Fruit fly (Drosophila melanogaster) whole organism, embryonic: ENCODE results near the gene ATPsynepsilonL.

Experiments
- Ada2b ChIP-seq: fragments of 200-800 bp; sonication (Bioruptor generic); IDR thresholded peaks from 2 replicates; pipeline ENCODE4 v1.3.6; 2022; ENCODE audit warnings: missing biosample characterization, missing genetic modification characterization
- B-H1 ChIP-seq: fragments of 200-800 bp; sonication (Bioruptor generic); IDR thresholded peaks from 3 replicates; pipeline ENCODE4 v1.3.6; 2022; ENCODE audit warnings: missing biosample characterization, missing genetic modification characterization
- CG10267 ChIP-seq: fragments of 200-800 bp; sonication (Bioruptor generic); optimal IDR thresholded peaks from 2 replicates; lab custom pipeline; 2018; ENCODE audit warnings: missing biosample characterization, mild to moderate bottlenecking, missing genetic modification characterization, moderate library complexity
- CG11695 ChIP-seq: fragments of 200-800 bp; sonication (Bioruptor generic); IDR thresholded peaks from 3 replicates; pipeline ENCODE4 v1.3.6; 2022; ENCODE audit warnings: missing biosample characterization, missing genetic modification characterization
- CG12155 ChIP-seq: fragments of 200-800 bp; sonication (Bioruptor generic); optimal IDR thresholded peaks from 3 replicates; lab custom pipeline; 2016; ENCODE audit warnings: missing biosample characterization, missing genetic modification characterization
- CG12219 ChIP-seq: fragments of 200-800 bp; sonication (Bioruptor generic); optimal IDR thresholded peaks from 3 replicates; lab custom pipeline; 2018; ENCODE audit warnings: missing biosample characterization, mild to moderate bottlenecking, missing genetic modification characterization
- CG14710 ChIP-seq: fragments of 200-800 bp; sonication (Bioruptor generic); optimal IDR thresholded peaks from 3 replicates; lab custom pipeline; 2019; ENCODE audit warnings: missing biosample characterization, mild to moderate bottlenecking, missing genetic modification characterization, moderate library complexity
- CG15011 ChIP-seq: fragments of 200-800 bp; sonication (Bioruptor generic); optimal IDR thresholded peaks from 3 replicates; lab custom pipeline; 2018; ENCODE audit warnings: missing biosample characterization, mild to moderate bottlenecking, missing genetic modification characterization
- CG15696 ChIP-seq: fragments of 200-800 bp; sonication (Bioruptor generic); optimal IDR thresholded peaks from 2 replicates; lab custom pipeline; 2019; ENCODE audit warnings: missing biosample characterization, mild to moderate bottlenecking, missing genetic modification characterization, moderate library complexity
- CG16779 ChIP-seq: fragments of 200-800 bp; sonication (Bioruptor generic); IDR thresholded peaks from 2 replicates; pipeline ENCODE4 v1.3.6; 2022; ENCODE audit warnings: missing biosample characterization, missing genetic modification characterization
- CG16863 ChIP-seq: fragments of 200-800 bp; sonication (Bioruptor generic); optimal IDR thresholded peaks from 3 replicates; lab custom pipeline; 2016; ENCODE audit warnings: missing biosample characterization, missing genetic modification characterization
- CG17328 ChIP-seq: fragments of 200-800 bp; sonication (Bioruptor generic); IDR thresholded peaks from 2 replicates; pipeline ENCODE4 v1.3.6; 2022; ENCODE audit warnings: missing biosample characterization, missing genetic modification characterization
- CG18764 ChIP-seq: fragments of 200-800 bp; sonication (Bioruptor generic); optimal IDR thresholded peaks from 3 replicates; lab custom pipeline; 2016; ENCODE audit warnings: missing biosample characterization, missing genetic modification characterization
- CG2712 ChIP-seq: fragments of 200-800 bp; optimal IDR thresholded peaks from 3 replicates; lab custom pipeline; 2019; ENCODE audit warnings: missing biosample characterization, mild to moderate bottlenecking, missing genetic modification characterization, moderate library complexity
- CG5180 ChIP-seq: fragments of 200-800 bp; sonication (Bioruptor generic); optimal IDR thresholded peaks from 3 replicates; lab custom pipeline; 2017; ENCODE audit warnings: missing biosample characterization, missing genetic modification characterization, mild to moderate bottlenecking, moderate library complexity, missing genetic modification reagents
- CG7357 ChIP-seq: fragments of 200-800 bp; sonication (Bioruptor generic); IDR thresholded peaks from 3 replicates; pipeline ENCODE4 v1.3.6; 2022; ENCODE audit warnings: missing biosample characterization, missing genetic modification characterization
- CG8290 ChIP-seq, 3 experiments: fragments of 200-800 bp; sonication (Bioruptor generic); optimal IDR thresholded peaks; 2 replicates each; lab custom pipeline; 2016 to 2019; ENCODE audit warnings: missing biosample characterization in 3 of 3, missing genetic modification characterization in 3 of 3, mild to moderate bottlenecking in 2 of 3, moderate library complexity in 1 of 3
- CG8924 ChIP-seq: fragments of 200-800 bp; optimal IDR thresholded peaks from 3 replicates; lab custom pipeline; 2019; ENCODE audit warnings: missing biosample characterization, mild to moderate bottlenecking, missing genetic modification characterization, moderate library complexity
- CG9437 ChIP-seq: fragments of 200-800 bp; sonication (Bioruptor generic); optimal IDR thresholded peaks from 2 replicates; lab custom pipeline; 2018; ENCODE audit warnings: missing biosample characterization, mild to moderate bottlenecking, missing genetic modification characterization
- CTCF ChIP-seq: fragments of 200-800 bp; sonication (Bioruptor generic); optimal IDR thresholded peaks from 2 replicates; lab custom pipeline; 2017; ENCODE audit warnings: missing biosample characterization, mild to moderate bottlenecking, missing genetic modification characterization, moderate library complexity
- Chrac-16 ChIP-seq: fragments of 200-800 bp; sonication (Bioruptor generic); optimal IDR thresholded peaks from 3 replicates; lab custom pipeline; 2016; ENCODE audit warnings: missing biosample characterization, missing genetic modification characterization
- D19B ChIP-seq: fragments of 200-800 bp; sonication (Bioruptor generic); optimal IDR thresholded peaks from 2 replicates; lab custom pipeline; 2017; ENCODE audit warnings: missing biosample characterization, mild to moderate bottlenecking, missing genetic modification characterization
- Deaf1 ChIP-seq: fragments of 200-800 bp; optimal IDR thresholded peaks from 3 replicates; lab custom pipeline; 2019; ENCODE audit warnings: missing biosample characterization, mild to moderate bottlenecking, missing genetic modification characterization, moderate library complexity
- Dfd ChIP-seq, 2 experiments: fragments of >200 bp; optimal IDR thresholded peaks; 2 replicates each; lab custom pipeline; 2017; ENCODE audit warnings: missing biosample characterization in 2 of 2, missing genetic modification characterization in 2 of 2
- Eip74EF ChIP-seq, 2 experiments: fragments of 200-800 bp in 1 of 2; fragments of >200 bp in 1 of 2; sonication (Bioruptor generic) in 1 of 2; optimal IDR thresholded peaks; 2 replicates each; lab custom pipeline; 2017 to 2019; ENCODE audit warnings: missing biosample characterization in 2 of 2, missing genetic modification characterization in 2 of 2, mild to moderate bottlenecking in 1 of 2, moderate library complexity in 1 of 2
- HHEX ChIP-seq: fragments of 200-800 bp; sonication (Bioruptor generic); optimal IDR thresholded peaks from 3 replicates; lab custom pipeline; 2017; ENCODE audit warnings: missing biosample characterization, mild to moderate bottlenecking, missing genetic modification characterization, missing genetic modification reagents
- HLH3B ChIP-seq: fragments of 200-800 bp; sonication (Bioruptor generic); IDR thresholded peaks from 2 replicates; pipeline ENCODE4 v1.3.6; 2022; ENCODE audit warnings: missing biosample characterization, missing genetic modification characterization
- Hmr ChIP-seq: fragments of 200-800 bp; sonication (Bioruptor generic); optimal IDR thresholded peaks from 3 replicates; lab custom pipeline; 2017; ENCODE audit warnings: mild to moderate bottlenecking, missing biosample characterization, missing genetic modification reagents, missing genetic modification characterization
- Lhr ChIP-seq: fragments of 200-800 bp; sonication (Bioruptor generic); optimal IDR thresholded peaks from 3 replicates; lab custom pipeline; 2017; ENCODE audit warnings: mild to moderate bottlenecking, missing biosample characterization, missing genetic modification reagents, missing genetic modification characterization
- Nf-YB ChIP-seq: fragments of 200-800 bp; sonication (Bioruptor generic); optimal IDR thresholded peaks from 3 replicates; lab custom pipeline; 2019; ENCODE audit warnings: missing biosample characterization, mild to moderate bottlenecking, missing genetic modification characterization, moderate library complexity
- Opbp ChIP-seq: fragments of 200-800 bp; sonication (Bioruptor generic); IDR thresholded peaks from 3 replicates; pipeline ENCODE4 v1.3.6; 2022; ENCODE audit warnings: missing biosample characterization, missing genetic modification characterization; ENCODE audit not compliant: partially characterized antibody
- Ravus ChIP-seq: fragments of 200-800 bp; sonication (Bioruptor generic); IDR thresholded peaks from 2 replicates; pipeline ENCODE4 v1.3.6; 2022; ENCODE audit warnings: missing biosample characterization, missing genetic modification characterization
- Sox100B ChIP-seq: fragments of 200-800 bp; sonication (Bioruptor generic); optimal IDR thresholded peaks from 3 replicates; lab custom pipeline; 2018; ENCODE audit warnings: missing biosample characterization, mild to moderate bottlenecking, missing genetic modification characterization
- Stat92E ChIP-seq, 3 experiments: fragments of >200 bp in 2 of 3; fragments of 200-800 bp in 1 of 3; sonication (Bioruptor generic) in 1 of 3; optimal IDR thresholded peaks; 2 replicates each; lab custom pipeline; 2017 to 2019; ENCODE audit warnings: missing biosample characterization in 3 of 3, missing genetic modification characterization in 3 of 3, mild to moderate bottlenecking in 1 of 3, moderate library complexity in 1 of 3
- chif ChIP-seq, 2 experiments: fragments of 200-800 bp; sonication (Bioruptor generic); optimal IDR thresholded peaks; 3 replicates each; lab custom pipeline; 2016; ENCODE audit warnings: missing biosample characterization in 2 of 2, missing genetic modification characterization in 2 of 2
- chm ChIP-seq: fragments of 200-800 bp; sonication (Bioruptor generic); IDR thresholded peaks from 2 replicates; pipeline ENCODE4 v1.3.6; 2022; ENCODE audit warnings: missing biosample characterization, missing genetic modification characterization
- crc ChIP-seq: fragments of 200-800 bp; sonication (Bioruptor generic); optimal IDR thresholded peaks from 2 replicates; lab custom pipeline; 2016; ENCODE audit warnings: missing biosample characterization, missing genetic modification characterization
- gem ChIP-seq: fragments of 200-800 bp; sonication (Bioruptor generic); optimal IDR thresholded peaks from 2 replicates; lab custom pipeline; 2019; ENCODE audit warnings: missing biosample characterization, mild to moderate bottlenecking, missing genetic modification characterization, moderate library complexity
- gro ChIP-seq: fragments of 200-800 bp; sonication (Bioruptor generic); optimal IDR thresholded peaks from 2 replicates; lab custom pipeline; 2016; ENCODE audit warnings: missing biosample characterization, missing genetic modification characterization
- jigr1 ChIP-seq: fragments of 200-800 bp; sonication (Bioruptor generic); IDR thresholded peaks from 3 replicates; pipeline ENCODE4 v1.3.6; 2022; ENCODE audit warnings: missing biosample characterization, missing genetic modification characterization
- lilli ChIP-seq: fragments of 200-800 bp; sonication (Bioruptor generic); optimal IDR thresholded peaks from 3 replicates; lab custom pipeline; 2016; ENCODE audit warnings: missing biosample characterization, missing genetic modification characterization
- mirr ChIP-seq: fragments of 200-800 bp; sonication (Bioruptor generic); optimal IDR thresholded peaks from 3 replicates; lab custom pipeline; 2018; ENCODE audit warnings: missing biosample characterization, mild to moderate bottlenecking, missing genetic modification characterization
- pho ChIP-seq: fragments of 200-800 bp; sonication (Bioruptor generic); optimal IDR thresholded peaks from 2 replicates; lab custom pipeline; 2016; ENCODE audit warnings: missing biosample characterization, missing genetic modification characterization
- prd ChIP-seq, 3 experiments: fragments of >200 bp in 2 of 3; fragments of 200-800 bp in 1 of 3; sonication (Bioruptor generic) in 1 of 3; optimal IDR thresholded peaks in 2 of 3; IDR thresholded peaks in 1 of 3; 2 replicates in 2 of 3; 3 replicates in 1 of 3; pipeline versions ENCODE4 v1.3.6 to Lab custom; 2017 to 2022; ENCODE audit warnings: missing biosample characterization in 1 of 3, missing genetic modification characterization in 1 of 3
- ranshi ChIP-seq: fragments of 200-800 bp; sonication (Bioruptor generic); IDR thresholded peaks from 2 replicates; pipeline ENCODE4 v1.3.6; 2022; ENCODE audit warnings: missing biosample characterization, missing genetic modification characterization
- slbo ChIP-seq: fragments of 200-800 bp; sonication (Bioruptor generic); IDR thresholded peaks from 2 replicates; pipeline ENCODE4 v1.3.6; 2022; ENCODE audit warnings: missing biosample characterization, missing genetic modification characterization
- sqz ChIP-seq: fragments of 200-800 bp; sonication (Bioruptor generic); optimal IDR thresholded peaks from 3 replicates; lab custom pipeline; 2018; ENCODE audit warnings: missing biosample characterization, mild to moderate bottlenecking, missing genetic modification characterization
- tap ChIP-seq: fragments of 200-800 bp; optimal IDR thresholded peaks from 3 replicates; lab custom pipeline; 2019; ENCODE audit warnings: missing biosample characterization, mild to moderate bottlenecking, missing genetic modification characterization, moderate library complexity
- tio ChIP-seq: fragments of 200-800 bp; sonication (Bioruptor generic); optimal IDR thresholded peaks from 2 replicates; lab custom pipeline; 2017; ENCODE audit warnings: missing biosample characterization, missing genetic modification characterization, inconsistent platforms
- vvl ChIP-seq: fragments of 200-800 bp; sonication (Bioruptor generic); IDR thresholded peaks from 2 replicates; pipeline ENCODE4 v1.3.6; 2022; ENCODE audit warnings: missing biosample characterization, missing genetic modification characterization

Gene ATPsynepsilonL

DNA sequence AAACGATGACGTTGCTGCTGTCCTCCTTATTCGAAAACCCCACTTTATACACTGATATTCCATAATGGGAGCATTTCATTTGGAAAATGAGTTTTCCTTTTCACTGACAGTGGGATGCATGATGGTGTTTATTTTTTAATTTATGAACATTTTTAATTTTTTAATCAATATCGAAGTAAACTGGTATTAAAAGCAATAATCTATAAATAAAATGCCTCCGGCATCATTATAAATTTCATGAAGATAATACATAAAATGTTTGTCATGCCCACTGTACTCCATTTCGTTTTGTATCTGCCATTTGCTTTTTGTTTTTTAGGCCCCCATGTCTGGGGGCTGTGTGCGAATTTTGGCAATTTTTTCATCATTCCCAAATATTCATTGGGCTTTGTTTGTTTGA lies 8.5 kb downstream of the ATPsynepsilonL start (continued):
- TF ChIP-seq Chrac-16 (GFP tag; lab: Kevin White, UChicago) (peak; percentile 28), CG15011 (peak; percentile 37), Nf-YB (peak; percentile 24), CG18764 (GFP tag; lab: Kevin White, UChicago) (peak; percentile 43), CG10267 (tag; lab: Kevin White, UChicago) (peak; percentile 52), pho (peak; percentile 6), CG12219 (GFP tag; lab: Kevin White, UChicago) (peak; percentile 21), CG2712 (tag; lab: Kevin White, UChicago) (peak; percentile 74), CG8924 (tag; lab: Kevin White, UChicago) (peak; percentile 71), Hmr (GFP tag; lab: Kevin White, UChicago) (peak; percentile 76), CG12155 (GFP tag; lab: Kevin White, UChicago) (peak; percentile 47), sqz (GFP tag; lab: Kevin White, UChicago) (peak; percentile 5), Eip74EF (GFP tag; optimal IDR thresholded peaks at IDR 0.05; lab: Kevin White, UChicago) (peak in 1 of 2 experiments; percentile 9), CG5180 (GFP tag; lab: Kevin White, UChicago) (peak; percentile 11), Lhr (GFP tag; lab: Kevin White, UChicago) (no peak), CG7357 (GFP tag; lab: Robert Waterston, UW) (0 out of 3 replicates have a peak, but pooled peaks have one; percentile 53), lilli (GFP tag; lab: Kevin White, UChicago) (peak; percentile 51), Deaf1 (tag; lab: Kevin White, UChicago) (peak; percentile 42), Ada2b (GFP tag; lab: Robert Waterston, UW) (peak; percentile 50; the same call in 1 of the 2 replicates), CG9437 (GFP tag; lab: Kevin White, UChicago) (peak; percentile 29), HLH3B (GFP tag; lab: Robert Waterston, UW) (peak; percentile 64), CG8290 (GFP tag; optimal IDR thresholded peaks at IDR 0.05; lab: Kevin White, UChicago) (no peak), CG8290 (tag; optimal IDR thresholded peaks at IDR 0.05; lab: Kevin White, UChicago) (no peak), chm (GFP tag; lab: Robert Waterston, UW) (no peak), CG17328 (GFP tag; lab: Robert Waterston, UW) (peak; percentile 52), chif (GFP tag; optimal IDR thresholded peaks at IDR 0.05; lab: Kevin White, UChicago) (peak in 1 of 2 experiments; percentile 22), prd (optimal IDR thresholded peaks at IDR 0.05; lab: Kevin White, UChicago) (no peak), prd (GFP tag; IDR thresholded peaks at IDR 0.05; lab: Robert Waterston, UW) (peak; percentile 67), gro (GFP tag; lab: Kevin White, UChicago) (peak; percentile 49), CTCF (GFP tag; lab: Kevin White, UChicago) (no peak), CG15696 (peak; percentile 5), CG14710 (tag; lab: Kevin White, UChicago) (peak; percentile 32), Opbp (no peak), Dfd (GFP tag; optimal IDR thresholded peaks at IDR 0.05; lab: Kevin White, UChicago) (no peak), CG16863 (GFP tag; lab: Kevin White, UChicago) (no peak), jigr1 (GFP tag; lab: Robert Waterston, UW) (no peak), vvl (GFP tag; lab: Robert Waterston, UW) (peak; percentile 81), HHEX (peak; percentile 58), D19B (peak; percentile 9), mirr (no peak), Stat92E (GFP tag; optimal IDR thresholded peaks at IDR 0.05; lab: Kevin White, UChicago) (no peak), tio (GFP tag; lab: Kevin White, UChicago) (peak; percentile 37), Ravus (GFP tag; lab: Robert Waterston, UW) (no peak), ranshi (GFP tag; lab: Robert Waterston, UW) (0 out of 2 replicates have a peak, but pooled peaks have one; percentile 48), CG16779 (GFP tag; lab: Robert Waterston, UW) (no peak), CG11695 (GFP tag; lab: Robert Waterston, UW) (peak; percentile 83), crc (GFP tag; lab: Kevin White, UChicago) (no peak), B-H1 (GFP tag; lab: Robert Waterston, UW) (peak; percentile 38; the same call in 1 of the 3 replicates), Sox100B (GFP tag; lab: Kevin White, UChicago) (peak; percentile 47), gem (peak; percentile 82), tap (tag; lab: Kevin White, UChicago) (peak; percentile 45), slbo (GFP tag; lab: Robert Waterston, UW) (peak; percentile 81)
